Fruit fly (Drosophila melanogaster) whole organism, adult: ENCODE results near the gene CG13297.
"Not testable (repeated sequence)": the region's sequence is repeated elsewhere in the genome, so short reads cannot be mapped to it uniquely, and the experiment has no call there.

Experiments used
- CG11617 ChIP-seq: fragments of 200-800 bp; sonication (Bioruptor generic); optimal IDR thresholded peaks from 2 replicates; lab custom pipeline; 2017; ENCODE audit warnings: mild to moderate bottlenecking, missing biosample characterization, missing genetic modification reagents, missing genetic modification characterization
- CG12768 ChIP-seq: fragments of 200-800 bp; sonication (Bioruptor generic); optimal IDR thresholded peaks from 2 replicates; lab custom pipeline; 2017; ENCODE audit warnings: missing biosample characterization, missing genetic modification characterization, mild to moderate bottlenecking, moderate library complexity, missing genetic modification reagents
- CG14711 ChIP-seq: fragments of 200-800 bp; sonication (Bioruptor generic); optimal IDR thresholded peaks from 2 replicates; lab custom pipeline; 2018; ENCODE audit warnings: missing biosample characterization, mild to moderate bottlenecking, missing genetic modification characterization, moderate library complexity
- CG1620 ChIP-seq: fragments of 200-800 bp; sonication (Bioruptor generic); optimal IDR thresholded peaks from 2 replicates; lab custom pipeline; 2016; ENCODE audit warnings: missing biosample characterization, missing genetic modification characterization
- CG33017 ChIP-seq: fragments of 200-800 bp; sonication (Bioruptor generic); optimal IDR thresholded peaks from 2 replicates; lab custom pipeline; 2018; ENCODE audit warnings: missing biosample characterization, mild to moderate bottlenecking, missing genetic modification characterization, moderate library complexity
- CG5204 ChIP-seq: fragments of 200-800 bp; sonication (Bioruptor generic); optimal IDR thresholded peaks from 2 replicates; lab custom pipeline; 2016; ENCODE audit warnings: missing biosample characterization, missing genetic modification characterization
- CG7045 ChIP-seq: fragments of 200-800 bp; sonication (Bioruptor generic); optimal IDR thresholded peaks from 2 replicates; lab custom pipeline; 2017; ENCODE audit warnings: missing biosample characterization, mild to moderate bottlenecking, missing genetic modification characterization
- CG7101 ChIP-seq: fragments of 200-800 bp; sonication (Bioruptor generic); optimal IDR thresholded peaks from 2 replicates; lab custom pipeline; 2018; ENCODE audit warnings: missing biosample characterization, mild to moderate bottlenecking, missing genetic modification characterization, moderate library complexity
- Clk ChIP-seq: fragments of 200-800 bp; sonication (Bioruptor generic); optimal IDR thresholded peaks from 2 replicates; lab custom pipeline; 2017; ENCODE audit warnings: missing biosample characterization, missing genetic modification characterization
- Crg-1 ChIP-seq: fragments of 200-800 bp; sonication (Bioruptor generic); optimal IDR thresholded peaks from 2 replicates; lab custom pipeline; 2016; ENCODE audit warnings: missing biosample characterization, missing genetic modification characterization
- Hr96 ChIP-seq: fragments of 200-800 bp; sonication (Bioruptor generic); optimal IDR thresholded peaks from 2 replicates; lab custom pipeline; 2016; ENCODE audit warnings: missing biosample characterization, missing genetic modification characterization
- Mnt ChIP-seq: fragments of 200-800 bp; sonication (Bioruptor generic); optimal IDR thresholded peaks from 2 replicates; lab custom pipeline; 2016; ENCODE audit warnings: missing biosample characterization, mild to moderate bottlenecking, missing genetic modification characterization
- bab1 ChIP-seq: fragments of 200-800 bp; sonication (Bioruptor generic); optimal IDR thresholded peaks from 3 replicates; lab custom pipeline; 2019; ENCODE audit warnings: missing biosample characterization, mild to moderate bottlenecking, missing genetic modification characterization, moderate library complexity
- cic ChIP-seq: fragments of 200-800 bp; sonication (Bioruptor generic); optimal IDR thresholded peaks from 2 replicates; lab custom pipeline; 2017; ENCODE audit warnings: missing biosample characterization, mild to moderate bottlenecking, missing genetic modification characterization, moderate library complexity
- cnc ChIP-seq, 2 experiments: fragments of >200 bp; optimal IDR thresholded peaks; 2 replicates each; lab custom pipeline; 2017
- kay ChIP-seq: fragments of 200-800 bp; sonication (Bioruptor generic); peaks from one replicate; lab custom pipeline; 2016; ENCODE audit warnings: missing biosample characterization, missing genetic modification characterization, borderline replicate concordance
- ovo ChIP-seq: fragments of 200-800 bp; sonication (Bioruptor generic); optimal IDR thresholded peaks from 2 replicates; lab custom pipeline; 2016; ENCODE audit warnings: missing biosample characterization, missing genetic modification characterization
- pad ChIP-seq: fragments of 200-800 bp; sonication (Bioruptor generic); optimal IDR thresholded peaks from 3 replicates; lab custom pipeline; 2017; ENCODE audit warnings: missing biosample characterization, missing genetic modification characterization, mild to moderate bottlenecking, moderate library complexity, missing genetic modification reagents
- tj ChIP-seq: fragments of 200-800 bp; sonication (Bioruptor generic); optimal IDR thresholded peaks from 3 replicates; lab custom pipeline; 2017; ENCODE audit warnings: missing biosample characterization, mild to moderate bottlenecking, missing genetic modification characterization, moderate library complexity
- toe ChIP-seq: fragments of 200-800 bp; sonication (Bioruptor generic); optimal IDR thresholded peaks from 2 replicates; lab custom pipeline; 2016; ENCODE audit warnings: missing biosample characterization, missing genetic modification characterization

Gene CG13297

dm6 chr3L:6150757-6151354, 6.3 kb downstream of the CG13297 start, which contains the start of the genes Cpr65Ax2 and Lcp65Aa:
TSS of gene Cpr65Ax2 (minus strand) at chr3L:6150857.
TSS of gene Lcp65Aa (plus strand) at chr3L:6151304.
- not testable (repeated sequence) for TF ChIP-seq Hr96 (GFP tag; lab: Kevin White, UChicago); CG14711 (tag; lab: Kevin White, UChicago); Crg-1

- TF ChIP-seq tj (GFP tag; lab: Kevin White, UChicago); cnc (optimal IDR thresholded peaks at IDR 0.05; lab: Kevin White, UChicago); CG11617 (GFP tag; lab: Kevin White, UChicago): not testable (repeated sequence)
Observed at dm6 chr3L:6149248-6149647, 7.9 kb downstream of the CG13297 start, which contains the start of gene Lcp65Ab1. TSS of gene Lcp65Ab1 (plus strand) at chr3L:6149548.

- not testable (repeated sequence) for TF ChIP-seq bab1; Mnt (GFP tag; lab: Kevin White, UChicago); ovo (GFP tag; lab: Kevin White, UChicago)
Observed at dm6 chr3L:6147887-6148286, 9.3 kb downstream of the CG13297 start, which contains the start of gene Cpr65Ax1. TSS of gene Cpr65Ax1 (minus strand) at chr3L:6147987.

- not testable (repeated sequence) for TF ChIP-seq CG11617, cic, toe (GFP tag; lab: Kevin White, UChicago)
Observed at dm6 chr3L:6146374-6146773, 10.8 kb downstream of the CG13297 start, which contains the start of gene Lcp65Ab2. TSS of gene Lcp65Ab2 (plus strand) at chr3L:6146674.

dm6 chr3L:6144769-6145220, 12.4 kb downstream of the CG13297 start, which contains the start of gene Lcp65Ac:
TSS of gene Lcp65Ac (plus strand) at chr3L:6144819.
- TF ChIP-seq CG33017 (tag; lab: Kevin White, UChicago) (no peak), toe (GFP tag; lab: Kevin White, UChicago) (no peak), tj (GFP tag; lab: Kevin White, UChicago) (no peak)

dm6 chr3L:6143188-6143755, 13.9 kb downstream of the CG13297 start, which contains the start of gene Lcp65Ad:
TSS of gene Lcp65Ad (plus strand) at chr3L:6143395.
- TF ChIP-seq cnc (optimal IDR thresholded peaks at IDR 0.05; lab: Kevin White, UChicago) (no peak), toe (GFP tag; lab: Kevin White, UChicago) (no peak), CG12768 (GFP tag; lab: Kevin White, UChicago) (no peak), Hr96 (GFP tag; lab: Kevin White, UChicago) (no peak), CG14711 (tag; lab: Kevin White, UChicago) (no peak), CG7045 (no peak), Crg-1 (no peak), CG33017 (tag; lab: Kevin White, UChicago) (no peak), pad (GFP tag; lab: Kevin White, UChicago) (no peak), CG1620 (GFP tag; lab: Kevin White, UChicago) (no peak), bab1 (no peak), cic (GFP tag; lab: Kevin White, UChicago) (no peak)

- TF ChIP-seq ovo (GFP tag; lab: Kevin White, UChicago) (no peak), tj (GFP tag; lab: Kevin White, UChicago) (no peak), CG1620 (GFP tag; lab: Kevin White, UChicago) (no peak), cic (GFP tag; lab: Kevin White, UChicago) (no peak), Crg-1 (no peak), kay (GFP tag; lab: Kevin White, UChicago) (no peak), CG7101 (no peak)
Observed at dm6 chr3L:6142313-6142712, 14.9 kb downstream of the CG13297 start, which contains the start of gene Cpr65Aw. TSS of gene Cpr65Aw (minus strand) at chr3L:6142413.

- TF ChIP-seq Clk (GFP tag; lab: Kevin White, UChicago) (no peak), bab1 (no peak), CG7101 (no peak), CG12768 (GFP tag; lab: Kevin White, UChicago) (no peak), CG5204 (GFP tag; lab: Kevin White, UChicago) (no peak), cnc (optimal IDR thresholded peaks at IDR 0.05; lab: Kevin White, UChicago) (no peak), cic (GFP tag; lab: Kevin White, UChicago) (no peak), ovo (GFP tag; lab: Kevin White, UChicago) (no peak), Crg-1 (no peak), toe (GFP tag; lab: Kevin White, UChicago) (no peak), Mnt (GFP tag; lab: Kevin White, UChicago) (no peak), CG11617 (GFP tag; lab: Kevin White, UChicago) (no peak), CG7045 (no peak), pad (GFP tag; lab: Kevin White, UChicago) (no peak), CG33017 (tag; lab: Kevin White, UChicago) (no peak), CG14711 (tag; lab: Kevin White, UChicago) (no peak), CG1620 (GFP tag; lab: Kevin White, UChicago) (no peak), tj (GFP tag; lab: Kevin White, UChicago) (no peak), kay (GFP tag; lab: Kevin White, UChicago) (no peak)
Observed at dm6 chr3L:6141538-6141937, 15.6 kb downstream of the CG13297 start.
